Fruit fly (Drosophila melanogaster): ENCODE data around the gene CG9114.

DNA sequence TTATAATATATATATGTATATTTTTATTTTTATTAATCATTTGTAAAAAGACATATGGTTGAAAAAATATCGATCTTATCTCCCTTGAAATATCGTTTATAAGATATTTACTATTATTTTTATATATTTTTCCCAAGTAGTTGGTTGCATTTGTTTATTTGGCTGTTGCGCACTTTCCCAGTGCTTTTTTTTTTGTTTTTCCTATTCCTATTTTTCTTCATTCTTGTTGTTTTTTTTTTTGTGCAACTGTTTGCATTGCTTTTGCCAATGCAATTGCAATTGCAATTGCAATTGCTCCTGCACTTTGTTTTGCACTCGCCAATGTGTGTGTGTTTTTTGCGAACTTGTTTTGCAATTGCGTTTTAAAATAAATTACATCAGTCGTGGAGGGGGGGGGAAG lies 19.6 kb downstream of the CG9114 start:
- TF ChIP-seq insv (optimal IDR thresholded peaks at IDR 0.05) = no peak
- TF ChIP-seq psq (optimal IDR thresholded peaks at IDR 0.05) = no peak
- TF ChIP-seq ttk (optimal IDR thresholded peaks at IDR 0.05) = no peak
- no peak for TF ChIP-seq h (optimal IDR thresholded peaks at IDR 0.05)

All from Kc167 (cell line).